Worm (Caenorhabditis elegans) whole organism, L3 larva: ENCODE data around the gene mrpl-16.

Experiments
- ZK546.5 ChIP-seq: sonication (generic microtip); optimal IDR thresholded peaks from 2 replicates; lab custom pipeline; 2017; ENCODE audit warnings: missing biosample characterization, missing genetic modification characterization
- aly-2 ChIP-seq: fragments of 150-350 bp; optimal IDR thresholded peaks from 2 replicates; lab custom pipeline; 2014; ENCODE audit warnings: missing biosample characterization, missing genetic modification characterization
- ama-1 ChIP-seq: fragments of 150-350 bp; optimal IDR thresholded peaks from 2 replicates; lab custom pipeline; 2018
- egl-5 ChIP-seq: fragments of 150-350 bp; optimal IDR thresholded peaks from 2 replicates; lab custom pipeline; 2017; ENCODE audit warnings: missing biosample characterization, missing genetic modification reagents, missing genetic modification characterization, inconsistent platforms
- elt-2 ChIP-seq: sonication (generic microtip); optimal IDR thresholded peaks from 2 replicates; lab custom pipeline; 2016; ENCODE audit warnings: missing genetic modification reagents, mild to moderate bottlenecking, missing genetic modification characterization, missing compliant biosample characterization
- fkh-10 ChIP-seq: sonication (generic microtip); optimal IDR thresholded peaks from 2 replicates; lab custom pipeline; 2017; ENCODE audit warnings: missing biosample characterization, missing genetic modification reagents, missing genetic modification characterization
- fos-1 ChIP-seq: fragments of 150-350 bp; optimal IDR thresholded peaks from 2 replicates; lab custom pipeline; 2014; ENCODE audit warnings: missing biosample characterization, missing genetic modification characterization
- hmg-11 ChIP-seq: sonication (generic microtip); optimal IDR thresholded peaks from 2 replicates; lab custom pipeline; 2016; ENCODE audit warnings: missing genetic modification characterization, missing compliant biosample characterization
- nhr-76 ChIP-seq: fragments of 150-350 bp; sonication (generic microtip); optimal IDR thresholded peaks from 5 replicates; lab custom pipeline; 2014; ENCODE audit warnings: missing biosample characterization, missing genetic modification characterization
- tbx-2 ChIP-seq: sonication (generic microtip); optimal IDR thresholded peaks from 2 replicates; lab custom pipeline; 2016; ENCODE audit warnings: mild to moderate bottlenecking, missing genetic modification characterization, missing compliant biosample characterization
- ztf-11 ChIP-seq: fragments of 150-350 bp; optimal IDR thresholded peaks from 2 replicates; lab custom pipeline; 2014; ENCODE audit warnings: missing biosample characterization, missing genetic modification characterization

DNA sequence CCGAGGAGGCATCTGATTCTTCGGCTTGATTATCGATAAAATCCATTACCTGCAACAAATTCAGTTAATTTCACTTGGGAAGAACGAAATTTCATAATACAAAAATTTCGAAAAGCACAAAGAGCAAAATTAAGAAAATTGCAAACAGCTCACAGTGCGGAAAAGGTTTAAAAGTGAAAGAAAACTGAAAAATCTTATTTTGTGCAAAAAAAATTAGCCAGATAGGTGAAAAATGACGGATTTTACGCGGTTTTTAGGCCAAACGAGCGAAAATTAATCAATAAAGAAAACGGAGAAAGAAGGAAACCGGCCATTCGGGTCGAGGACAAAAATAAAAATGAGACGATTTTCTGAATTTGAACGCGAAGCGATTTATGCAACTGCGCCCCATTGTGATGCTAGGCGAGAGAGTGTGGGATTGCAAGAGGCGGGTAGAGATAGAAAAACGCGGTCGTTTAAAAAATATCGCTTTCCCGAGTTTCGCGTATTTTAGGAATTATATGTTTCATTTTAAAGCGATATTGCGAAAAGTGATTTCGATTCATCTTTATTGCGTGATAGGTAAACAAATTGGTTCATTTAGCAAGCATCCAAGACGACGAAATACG lies 16.5 kb downstream of the mrpl-16 start, which contains the start of gene emb-5:
- TF ChIP-seq nhr-76 (no peak), ZK546.5 (tag; lab: Kevin White, UChicago) (no peak), ama-1 (lab: Kevin White, UChicago) (no peak), egl-5 (peak; percentile 35), fos-1 (tag; lab: Kevin White, UChicago) (no peak), tbx-2 (no peak), fkh-10 (no peak), aly-2 (tag; lab: Kevin White, UChicago) (no peak), elt-2 (tag; lab: Kevin White, UChicago) (no peak), hmg-11 (peak; percentile 25), ztf-11 (tag; lab: Kevin White, UChicago) (no peak)
